Fruit fly (Drosophila melanogaster) whole organism, wandering third instar larva: ENCODE data around the gene CG32984.

Experiments
- Abd-B ChIP-seq: fragments of >200 bp; optimal IDR thresholded peaks from 2 replicates; lab custom pipeline; 2017; ENCODE audit warnings: missing biosample characterization, missing genetic modification characterization
- CG32264 ChIP-seq: fragments of 200-800 bp; sonication (Bioruptor generic); optimal IDR thresholded peaks from 2 replicates; lab custom pipeline; 2016; ENCODE audit warnings: missing biosample characterization, missing genetic modification characterization
- CG9705 ChIP-seq: fragments of 200-800 bp; sonication (Bioruptor generic); optimal IDR thresholded peaks from 2 replicates; lab custom pipeline; 2018; ENCODE audit warnings: missing biosample characterization, mild to moderate bottlenecking, missing genetic modification characterization
- CrebA ChIP-seq: fragments of 200-800 bp; sonication (Bioruptor generic); optimal IDR thresholded peaks from 2 replicates; lab custom pipeline; 2016; ENCODE audit warnings: missing biosample characterization, mild to moderate bottlenecking, missing genetic modification characterization, borderline replicate concordance
- Dfd ChIP-seq: fragments of >200 bp; optimal IDR thresholded peaks from 2 replicates; lab custom pipeline; 2017; ENCODE audit warnings: missing biosample characterization, missing genetic modification characterization
- Dif ChIP-seq: fragments of 200-275, 200-300 bp; sonication (Bioruptor generic); optimal IDR thresholded peaks from 2 replicates; lab custom pipeline; 2018; ENCODE audit warnings: missing biosample characterization, missing genetic modification characterization; ENCODE audit not compliant: partially characterized antibody
- GATAd ChIP-seq: sonication (Bioruptor generic); optimal IDR thresholded peaks from 2 replicates; lab custom pipeline; 2016; ENCODE audit warnings: missing biosample characterization, missing genetic modification characterization
- HLH106 ChIP-seq: fragments of 200-800 bp; optimal IDR thresholded peaks from 3 replicates; lab custom pipeline; 2019; ENCODE audit warnings: missing biosample characterization, mild to moderate bottlenecking, missing genetic modification characterization, moderate library complexity
- Hnf4 ChIP-seq: fragments of 200-800 bp; sonication (Bioruptor generic); optimal IDR thresholded peaks from 2 replicates; lab custom pipeline; 2016; ENCODE audit warnings: missing biosample characterization, mild to moderate bottlenecking, missing genetic modification characterization
- Hr78 ChIP-seq: fragments of >200 bp; optimal IDR thresholded peaks from 2 replicates; lab custom pipeline; 2017; ENCODE audit warnings: missing biosample characterization, missing genetic modification characterization
- Hr83 ChIP-seq: fragments of 200-300 bp; sonication (Bioruptor generic); optimal IDR thresholded peaks from 2 replicates; lab custom pipeline; 2016; ENCODE audit warnings: missing biosample characterization, mild to moderate bottlenecking, missing genetic modification characterization, moderate library complexity; ENCODE audit not compliant: poor library complexity, severe bottlenecking
- Jra ChIP-seq: sonication (Bioruptor generic); optimal IDR thresholded peaks from 2 replicates; lab custom pipeline; 2016; ENCODE audit warnings: missing biosample characterization, missing genetic modification characterization
- Mio ChIP-seq: sonication (Bioruptor generic); optimal IDR thresholded peaks from 2 replicates; lab custom pipeline; 2016; ENCODE audit warnings: missing biosample characterization, missing genetic modification characterization
- Myc ChIP-seq: fragments of >200 bp; optimal IDR thresholded peaks from 2 replicates; lab custom pipeline; 2017
- N ChIP-seq: fragments of >200 bp; optimal IDR thresholded peaks from 2 replicates; lab custom pipeline; 2018; ENCODE audit warnings: missing biosample characterization, missing external identifiers, missing genetic modification characterization
- OdsH ChIP-seq: fragments of 200-800 bp; sonication (Bioruptor generic); optimal IDR thresholded peaks from 2 replicates; lab custom pipeline; 2016; ENCODE audit warnings: missing biosample characterization, mild to moderate bottlenecking, missing genetic modification characterization
- Rel ChIP-seq, 2 experiments: fragments of 200-800 bp; sonication (Bioruptor generic) in 1 of 2; optimal IDR thresholded peaks; 2 replicates in 1 of 2; 3 replicates in 1 of 2; lab custom pipeline; 2016 to 2019; ENCODE audit warnings: mild to moderate bottlenecking in 2 of 2, missing biosample characterization in 2 of 2, missing genetic modification characterization in 2 of 2, moderate library complexity in 1 of 2
- Sp1 ChIP-seq: fragments of 200-800 bp; sonication (Bioruptor generic); optimal IDR thresholded peaks from 3 replicates; lab custom pipeline; 2019; ENCODE audit warnings: missing biosample characterization, mild to moderate bottlenecking, missing genetic modification characterization, moderate library complexity
- Vsx2 ChIP-seq: fragments of 200-300, 225-300 bp; sonication (Bioruptor generic); optimal IDR thresholded peaks from 2 replicates; lab custom pipeline; 2018; ENCODE audit warnings: missing biosample characterization, missing genetic modification characterization; ENCODE audit not compliant: partially characterized antibody
- br ChIP-seq: fragments of 200-800 bp; sonication (Bioruptor generic); optimal IDR thresholded peaks from 2 replicates; lab custom pipeline; 2016; ENCODE audit warnings: missing biosample characterization, missing genetic modification characterization
- brk ChIP-seq: fragments of 200-800 bp; sonication (Bioruptor generic); optimal IDR thresholded peaks from 2 replicates; lab custom pipeline; 2016; ENCODE audit warnings: missing biosample characterization, mild to moderate bottlenecking, missing genetic modification characterization
- dl ChIP-seq, 2 experiments: fragments of 175-275, 200-275 bp in 1 of 2; fragments of 200-275 bp in 1 of 2; sonication (Bioruptor generic); optimal IDR thresholded peaks; lab custom pipeline; 2018; ENCODE audit warnings: mild to moderate bottlenecking in 2 of 2, missing biosample characterization in 2 of 2, missing genetic modification characterization in 2 of 2, moderate library complexity in 2 of 2; ENCODE audit not compliant: partially characterized antibody in 2 of 2, insufficient read depth in 1 of 2
- dmrt93B ChIP-seq: fragments of 200-800 bp; sonication (Bioruptor generic); optimal IDR thresholded peaks from 2 replicates; lab custom pipeline; 2018; ENCODE audit warnings: missing biosample characterization, mild to moderate bottlenecking, missing genetic modification characterization
- dsf ChIP-seq: sonication (Bioruptor generic); optimal IDR thresholded peaks from 2 replicates; lab custom pipeline; 2016; ENCODE audit warnings: missing biosample characterization, missing genetic modification characterization, borderline replicate concordance
- ey ChIP-seq: fragments of 200-800 bp; sonication (Bioruptor generic); optimal IDR thresholded peaks from 2 replicates; lab custom pipeline; 2016; ENCODE audit warnings: missing biosample characterization, missing genetic modification characterization
- foxo ChIP-seq, 2 experiments: fragments of 200-800 bp; sonication (Bioruptor generic); optimal IDR thresholded peaks; 2 replicates in 1 of 2; 3 replicates in 1 of 2; lab custom pipeline; 2016 to 2017; ENCODE audit warnings: missing biosample characterization in 2 of 2, missing genetic modification characterization in 2 of 2
- fru ChIP-seq: fragments of 200-800 bp; sonication (Bioruptor generic); optimal IDR thresholded peaks from 3 replicates; lab custom pipeline; 2016; ENCODE audit warnings: missing biosample characterization, mild to moderate bottlenecking, missing genetic modification characterization
- h ChIP-seq: fragments of 200-800 bp; sonication (Bioruptor generic); optimal IDR thresholded peaks from 3 replicates; lab custom pipeline; 2016; ENCODE audit warnings: missing biosample characterization, mild to moderate bottlenecking, missing genetic modification characterization
- jim ChIP-seq: fragments of 175-275, 200-325 bp; sonication (Bioruptor generic); optimal IDR thresholded peaks from 2 replicates; lab custom pipeline; 2016; ENCODE audit warnings: missing biosample characterization, mild to moderate bottlenecking, missing genetic modification characterization
- lola ChIP-seq: fragments of >200 bp; optimal IDR thresholded peaks from 2 replicates; lab custom pipeline; 2017; ENCODE audit warnings: missing biosample characterization, missing genetic modification characterization
- pan ChIP-seq: fragments of >200 bp; optimal IDR thresholded peaks from 2 replicates; lab custom pipeline; 2017
- psq ChIP-seq: fragments of 200-800 bp; sonication (Bioruptor generic); optimal IDR thresholded peaks from 3 replicates; lab custom pipeline; 2017; ENCODE audit warnings: missing biosample characterization, mild to moderate bottlenecking, missing genetic modification characterization, moderate library complexity
- rgr ChIP-seq: fragments of 200-800 bp; sonication (Bioruptor generic); optimal IDR thresholded peaks from 3 replicates; lab custom pipeline; 2016; ENCODE audit warnings: missing biosample characterization, mild to moderate bottlenecking, missing genetic modification characterization
- sage ChIP-seq: fragments of 200-800 bp; sonication (Bioruptor generic); optimal IDR thresholded peaks from 2 replicates; lab custom pipeline; 2016; ENCODE audit warnings: missing biosample characterization, mild to moderate bottlenecking, missing genetic modification characterization
- sv ChIP-seq: fragments of 200-800 bp; sonication (Bioruptor generic); optimal IDR thresholded peaks from 3 replicates; lab custom pipeline; 2016; ENCODE audit warnings: missing biosample characterization, missing genetic modification characterization
- tai ChIP-seq: sonication (Bioruptor generic); optimal IDR thresholded peaks from 2 replicates; lab custom pipeline; 2016; ENCODE audit warnings: missing biosample characterization, missing genetic modification characterization
- usp ChIP-seq: fragments of >200 bp; optimal IDR thresholded peaks from 2 replicates; lab custom pipeline; 2017; ENCODE audit warnings: missing biosample characterization, missing genetic modification characterization
- woc ChIP-seq: sonication (Bioruptor generic); optimal IDR thresholded peaks from 2 replicates; lab custom pipeline; 2016; ENCODE audit warnings: missing biosample characterization, mild to moderate bottlenecking, missing genetic modification characterization

Gene CG32984

dm6 chr2L:8991583-8991982, 26.8 kb downstream of the CG32984 start, which contains the start of gene CG9555:
TSS of gene CG9555 (plus strand) at chr2L:8991735.
- no peak for TF ChIP-seq Rel (GFP tag; optimal IDR thresholded peaks at IDR 0.05; lab: Kevin White, UChicago)
- peak; percentile 86 for TF ChIP-seq Rel (tag; optimal IDR thresholded peaks at IDR 0.05; lab: Kevin White, UChicago)
- TF ChIP-seq jim (GFP tag; lab: Kevin White, UChicago), result no peak
- TF ChIP-seq foxo (GFP tag; optimal IDR thresholded peaks at IDR 0.05; lab: Kevin White, UChicago), result no peak
- TF ChIP-seq h (GFP tag; lab: Kevin White, UChicago), result peak; percentile 92

- no peak for TF ChIP-seq Abd-B (GFP tag; lab: Kevin White, UChicago)
- TF ChIP-seq fru (GFP tag; lab: Kevin White, UChicago), result no peak
- no peak for TF ChIP-seq Jra (GFP tag; lab: Kevin White, UChicago)
- no peak for TF ChIP-seq h (GFP tag; lab: Kevin White, UChicago)
- no peak for TF ChIP-seq dsf
- no peak for TF ChIP-seq CrebA
- no peak for TF ChIP-seq usp
- no peak for TF ChIP-seq psq (GFP tag; lab: Kevin White, UChicago)
- no peak for TF ChIP-seq CG9705
- no peak for TF ChIP-seq Hr83
- TF ChIP-seq Vsx2, result no peak
- no peak for TF ChIP-seq brk
- no peak for TF ChIP-seq Hnf4
- no peak for TF ChIP-seq tai (GFP tag; lab: Kevin White, UChicago)
- TF ChIP-seq Dfd (GFP tag; lab: Kevin White, UChicago), result no peak
- TF ChIP-seq, all 38 proteins: peak for 0
These were observed 29.1 kb downstream of the CG32984 start, which contains the start of gene CG17906 for dm6 chr2L:8993650-8994441. TSS of gene CG17906 (plus strand) at chr2L:8994391.

- TF ChIP-seq Abd-B (GFP tag; lab: Kevin White, UChicago) (no peak), psq (GFP tag; lab: Kevin White, UChicago) (peak; percentile 73), br (peak; percentile 44), Vsx2 (no peak), OdsH (GFP tag; lab: Kevin White, UChicago) (peak; percentile 51), pan (lab: Kevin White, UChicago) (no peak), N (GFP tag; lab: Kevin White, UChicago) (no peak), tai (GFP tag; lab: Kevin White, UChicago) (peak; percentile 83), CG9705 (peak; percentile 56), ey (GFP tag; lab: Kevin White, UChicago) (peak; percentile 94), lola (GFP tag; lab: Kevin White, UChicago) (no peak), Hr78 (GFP tag; lab: Kevin White, UChicago) (no peak), Hnf4 (peak; percentile 82), Myc (lab: Kevin White, UChicago) (peak; percentile 15), CG32264 (GFP tag; lab: Kevin White, UChicago) (no peak), Sp1 (GFP tag; lab: Kevin White, UChicago) (peak; percentile 60), Rel (GFP tag; optimal IDR thresholded peaks at IDR 0.05; lab: Kevin White, UChicago) (no peak), Rel (tag; optimal IDR thresholded peaks at IDR 0.05; lab: Kevin White, UChicago) (no peak), dl (GFP tag; optimal IDR thresholded peaks at IDR 0.05; lab: Kevin White, UChicago; ENCODE audit: insufficient read depth in 1 of 2, partially characterized antibody in 2 of 2) (no peak), Dfd (GFP tag; lab: Kevin White, UChicago) (no peak), sage (no peak), brk (peak; percentile 84), dmrt93B (GFP tag; lab: Kevin White, UChicago) (peak; percentile 70), fru (GFP tag; lab: Kevin White, UChicago) (peak; percentile 91), GATAd (GFP tag; lab: Kevin White, UChicago) (peak; percentile 75), jim (GFP tag; lab: Kevin White, UChicago) (no peak), HLH106 (peak; percentile 78), dsf (peak; percentile 20), woc (peak; percentile 73), usp (no peak), Jra (GFP tag; lab: Kevin White, UChicago) (peak; percentile 66), sv (GFP tag; lab: Kevin White, UChicago) (peak; percentile 75), Hr83 (peak; percentile 53), h (GFP tag; lab: Kevin White, UChicago) (peak; percentile 56), Dif (GFP tag; lab: Kevin White, UChicago) (no peak), foxo (GFP tag; optimal IDR thresholded peaks at IDR 0.05; lab: Kevin White, UChicago) (peak; percentile 7 to 94), Mio (no peak), rgr (GFP tag; lab: Kevin White, UChicago) (peak; percentile 62), CrebA (no peak)
These were observed 32.5 kb downstream of the CG32984 start, which contains the start of the genes alien and CG18661 for dm6 chr2L:8997285-8997684. TSS of gene alien (minus strand) at chr2L:8997379. TSS of gene CG18661 (plus strand) at chr2L:8997605.
